Worm (Caenorhabditis elegans) whole organism, L2 larva: ENCODE measurements around the gene dhhc-13.

Source experiments
- C34F6.9 ChIP-seq: fragments of 150-350 bp; optimal IDR thresholded peaks from 2 replicates; lab custom pipeline; 2014; ENCODE audit warnings: missing biosample characterization, missing genetic modification characterization
- F13H6.1 ChIP-seq: sonication (generic microtip); optimal IDR thresholded peaks from 2 replicates; lab custom pipeline; 2016; ENCODE audit warnings: missing genetic modification characterization, missing compliant biosample characterization
- R02D3.7 ChIP-seq: fragments of 150-350 bp; optimal IDR thresholded peaks from 2 replicates; lab custom pipeline; 2014; ENCODE audit warnings: missing biosample characterization, missing genetic modification characterization
- Y55F3AM.14 ChIP-seq: fragments of 200-800 bp; sonication (Bioruptor generic); optimal IDR thresholded peaks from 2 replicates; lab custom pipeline; 2018; ENCODE audit warnings: mild to moderate bottlenecking, missing genetic modification characterization, missing compliant biosample characterization
- ZK546.5 ChIP-seq: sonication (generic microtip); optimal IDR thresholded peaks from 2 replicates; lab custom pipeline; 2017; ENCODE audit warnings: missing biosample characterization, missing genetic modification characterization
- alr-1 ChIP-seq: fragments of 150-350 bp; optimal IDR thresholded peaks from 2 replicates; lab custom pipeline; 2014; ENCODE audit warnings: missing biosample characterization, missing genetic modification characterization
- aly-2 ChIP-seq: fragments of 150-350 bp; optimal IDR thresholded peaks from 2 replicates; lab custom pipeline; 2014; ENCODE audit warnings: missing biosample characterization, missing genetic modification characterization
- blmp-1 ChIP-seq: sonication (generic microtip); optimal IDR thresholded peaks from 2 replicates; lab custom pipeline; 2017; ENCODE audit warnings: missing genetic modification characterization, mild to moderate bottlenecking, missing compliant biosample characterization, antibody characterized with exemption, moderate library complexity; ENCODE audit not compliant: insufficient read depth
- ceh-16 ChIP-seq: fragments of 150-350 bp; optimal IDR thresholded peaks from 2 replicates; lab custom pipeline; 2014; ENCODE audit warnings: missing biosample characterization, missing genetic modification characterization
- ceh-82 ChIP-seq: fragments of 150-350 bp; optimal IDR thresholded peaks from 2 replicates; lab custom pipeline; 2014; ENCODE audit warnings: missing biosample characterization, missing genetic modification characterization
- crh-2 ChIP-seq: sonication (generic microtip); optimal IDR thresholded peaks from 2 replicates; lab custom pipeline; 2017; ENCODE audit warnings: missing biosample characterization, missing genetic modification characterization
- dmd-4 ChIP-seq: sonication (generic microtip); optimal IDR thresholded peaks from 2 replicates; lab custom pipeline; 2017; ENCODE audit warnings: missing biosample characterization, missing genetic modification characterization
- egl-27 ChIP-seq: sonication (generic microtip); optimal IDR thresholded peaks from 3 replicates; lab custom pipeline; 2017; ENCODE audit warnings: missing biosample characterization, missing genetic modification reagents, missing genetic modification characterization
- elt-1 ChIP-seq: fragments of 150-350 bp; optimal IDR thresholded peaks from 2 replicates; lab custom pipeline; 2014; ENCODE audit warnings: missing biosample characterization, missing genetic modification characterization
- elt-3 ChIP-seq: sonication (generic microtip); optimal IDR thresholded peaks from 2 replicates; lab custom pipeline; 2017; ENCODE audit warnings: missing biosample characterization, missing genetic modification characterization
- lin-11 ChIP-seq: fragments of 150-350 bp; sonication (generic microtip); optimal IDR thresholded peaks from 2 replicates; lab custom pipeline; 2014; ENCODE audit warnings: missing biosample characterization, missing genetic modification characterization, inconsistent platforms, mixed read lengths
- lin-13 ChIP-seq: fragments of 150-350 bp; optimal IDR thresholded peaks from 2 replicates; lab custom pipeline; 2014; ENCODE audit warnings: missing biosample characterization, missing genetic modification reagents, missing genetic modification characterization
- lin-39 ChIP-seq: fragments of 150-350 bp; optimal IDR thresholded peaks from 2 replicates; lab custom pipeline; 2014; ENCODE audit warnings: missing biosample characterization, missing genetic modification reagents, missing genetic modification characterization
- lsy-2 ChIP-seq, 2 experiments: fragments of 150-350 bp in 1 of 2; sonication (generic microtip) in 1 of 2; optimal IDR thresholded peaks; 2 replicates each; lab custom pipeline; 2014 to 2017; ENCODE audit warnings: missing biosample characterization in 2 of 2, missing genetic modification characterization in 2 of 2
- mbf-1 ChIP-seq: sonication (generic microtip); optimal IDR thresholded peaks from 2 replicates; lab custom pipeline; 2017; ENCODE audit warnings: missing biosample characterization, missing genetic modification characterization
- mdl-1 ChIP-seq, 2 experiments: fragments of 150-350 bp in 1 of 2; sonication (generic microtip) in 1 of 2; optimal IDR thresholded peaks; 2 replicates each; lab custom pipeline; 2017; ENCODE audit warnings: missing biosample characterization in 2 of 2, missing genetic modification characterization in 2 of 2
- nhr-10 ChIP-seq: sonication (generic microtip); optimal IDR thresholded peaks from 2 replicates; lab custom pipeline; 2017; ENCODE audit warnings: missing biosample characterization, missing genetic modification characterization
- nhr-11 ChIP-seq: fragments of 150-350 bp; optimal IDR thresholded peaks from 2 replicates; lab custom pipeline; 2014; ENCODE audit warnings: missing biosample characterization, missing genetic modification characterization
- nhr-12 ChIP-seq: fragments of 150-350 bp; optimal IDR thresholded peaks from 2 replicates; lab custom pipeline; 2014; ENCODE audit warnings: missing biosample characterization, missing genetic modification characterization
- nhr-129 ChIP-seq: fragments of 150-350 bp; optimal IDR thresholded peaks from 2 replicates; lab custom pipeline; 2014; ENCODE audit warnings: missing biosample characterization, missing genetic modification characterization
- nhr-21 ChIP-seq: fragments of 150-350 bp; optimal IDR thresholded peaks from 2 replicates; lab custom pipeline; 2014; ENCODE audit warnings: missing biosample characterization, missing genetic modification characterization
- nhr-237 ChIP-seq: fragments of 150-350 bp; optimal IDR thresholded peaks from 2 replicates; lab custom pipeline; 2014; ENCODE audit warnings: missing biosample characterization, missing genetic modification characterization
- nhr-25 ChIP-seq: fragments of 150-350 bp; sonication (generic microtip); optimal IDR thresholded peaks from 3 replicates; lab custom pipeline; 2014; ENCODE audit warnings: missing biosample characterization, missing genetic modification characterization
- nhr-77 ChIP-seq: fragments of 150-350 bp; optimal IDR thresholded peaks from 2 replicates; lab custom pipeline; 2014; ENCODE audit warnings: missing biosample characterization, missing genetic modification characterization
- peb-1 ChIP-seq: fragments of 150-350 bp; optimal IDR thresholded peaks from 2 replicates; lab custom pipeline; 2014; ENCODE audit warnings: missing biosample characterization, missing genetic modification characterization
- sem-4 ChIP-seq: fragments of 150-350 bp; optimal IDR thresholded peaks from 2 replicates; lab custom pipeline; 2014; ENCODE audit warnings: missing biosample characterization, missing genetic modification reagents, missing genetic modification characterization
- skn-1 ChIP-seq: sonication (generic microtip); optimal IDR thresholded peaks from 2 replicates; lab custom pipeline; 2017; ENCODE audit warnings: missing biosample characterization, missing genetic modification characterization
- sma-3 ChIP-seq: sonication (generic microtip); optimal IDR thresholded peaks from 2 replicates; lab custom pipeline; 2016; ENCODE audit warnings: missing genetic modification reagents, missing genetic modification characterization, missing compliant biosample characterization
- sma-9 ChIP-seq, 2 experiments: fragments of 150-350 bp in 1 of 2; sonication (generic microtip) in 1 of 2; optimal IDR thresholded peaks; 2 replicates each; lab custom pipeline; 2014 to 2016; ENCODE audit warnings: missing genetic modification characterization in 2 of 2, mild to moderate bottlenecking in 1 of 2, missing biosample characterization in 1 of 2, missing compliant biosample characterization in 1 of 2, missing genetic modification reagents in 1 of 2, moderate library complexity in 1 of 2
- snpc-4 ChIP-seq: fragments of 150-350 bp; optimal IDR thresholded peaks from 2 replicates; lab custom pipeline; 2014; ENCODE audit warnings: missing biosample characterization, missing genetic modification characterization
- unc-39 ChIP-seq: fragments of 150-350 bp; optimal IDR thresholded peaks from 2 replicates; lab custom pipeline; 2014; ENCODE audit warnings: missing biosample characterization, missing genetic modification characterization
- unc-55 ChIP-seq: fragments of 150-350 bp; sonication (generic microtip); optimal IDR thresholded peaks from 3 replicates; lab custom pipeline; 2014; ENCODE audit warnings: missing biosample characterization, missing genetic modification reagents, missing genetic modification characterization
- unc-62 ChIP-seq: fragments of 150-350 bp; optimal IDR thresholded peaks from 2 replicates; lab custom pipeline; 2014; ENCODE audit warnings: missing biosample characterization, missing genetic modification reagents, missing genetic modification characterization
- zag-1 ChIP-seq: fragments of 150-350 bp; optimal IDR thresholded peaks from 2 replicates; lab custom pipeline; 2014; ENCODE audit warnings: missing biosample characterization, missing genetic modification characterization
- ztf-1 ChIP-seq: fragments of 200-800 bp; sonication (Bioruptor generic); conservative IDR thresholded peaks from 2 replicates; pipeline ENCODE4 v1.3.6; 2022; ENCODE audit warnings: missing genetic modification characterization, missing compliant biosample characterization
- ztf-11 ChIP-seq: sonication (generic microtip); optimal IDR thresholded peaks from 2 replicates; lab custom pipeline; 2017; ENCODE audit warnings: missing biosample characterization, missing genetic modification characterization
- ztf-4 ChIP-seq: fragments of 150-350 bp; optimal IDR thresholded peaks from 2 replicates; lab custom pipeline; 2014; ENCODE audit warnings: missing biosample characterization, missing genetic modification characterization

dhhc-13 gene

ce11 chrIV:5959951-5960350 lies 42.8 kb downstream of the dhhc-13 start:
- TF ChIP-seq R02D3.7 (tag; lab: Kevin White, UChicago), result no peak
- TF ChIP-seq lin-11 (tag; lab: Kevin White, UChicago), result peak; percentile 21
- TF ChIP-seq sem-4 (tag; lab: Kevin White, UChicago), result peak; percentile 13
- TF ChIP-seq mdl-1 (tag; optimal IDR thresholded peaks at IDR 0.05; lab: Kevin White, UChicago), result no peak
- TF ChIP-seq crh-2 (tag; lab: Kevin White, UChicago), result peak; percentile 69
- no peak for TF ChIP-seq unc-62 (GFP tag; lab: Kevin White, UChicago)
- TF ChIP-seq unc-55, result peak; percentile 26
- TF ChIP-seq lsy-2 (tag; optimal IDR thresholded peaks at IDR 0.05; lab: Kevin White, UChicago), result peak in 1 of 2 experiments; percentile 35
- TF ChIP-seq snpc-4 (tag; lab: Kevin White, UChicago), result no peak
- TF ChIP-seq elt-3 (tag; lab: Kevin White, UChicago), result no peak
- peak; percentile 18 for TF ChIP-seq C34F6.9
- peak; percentile 69 for TF ChIP-seq zag-1 (tag; lab: Kevin White, UChicago)
- TF ChIP-seq ZK546.5 (tag; lab: Kevin White, UChicago), result no peak
- TF ChIP-seq nhr-129, result peak; percentile 22
- TF ChIP-seq egl-27 (tag; lab: Kevin White, UChicago), result no peak
- no peak for TF ChIP-seq lin-13

DNA sequence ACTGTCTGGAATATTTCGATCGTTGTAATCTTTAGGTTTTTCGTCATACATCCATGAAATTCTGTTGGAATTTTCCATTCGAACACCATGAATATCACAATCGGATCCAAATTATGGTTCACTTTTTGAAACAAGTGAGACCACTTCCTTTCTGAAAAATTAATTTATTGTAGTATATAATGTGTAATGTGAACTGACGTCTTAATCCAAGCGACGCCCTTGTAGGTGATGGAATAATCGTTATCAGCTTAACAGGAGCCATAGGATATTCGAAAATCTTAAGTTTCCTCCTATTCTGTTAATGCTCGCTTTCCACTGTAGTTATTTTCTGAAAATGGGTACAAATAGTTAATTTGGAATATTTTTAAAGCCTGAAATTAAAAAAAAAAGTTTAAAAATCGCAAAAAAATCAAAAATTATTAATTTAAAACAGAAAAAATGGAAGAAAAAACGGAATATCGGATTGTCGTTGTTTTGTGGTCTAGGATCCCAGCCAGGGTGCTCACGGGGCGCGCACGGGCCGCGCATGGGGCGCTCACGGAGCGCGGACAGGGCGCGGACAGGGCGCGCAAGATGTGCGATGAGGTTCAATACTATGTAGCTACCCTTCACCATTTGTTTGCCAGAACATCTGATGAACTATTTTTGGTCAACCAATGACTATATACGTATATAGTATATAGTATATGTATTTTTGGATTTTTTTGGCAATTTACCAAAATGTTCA lies 45.3 kb downstream of the dhhc-13 start, which contains the start of gene K02B2.6:
Gene K02B2.6 (minus strand): TSS at position 51 of the 727 bp plus-strand sequence.
- TF ChIP-seq lin-39 (tag; lab: Kevin White, UChicago), result no peak
- TF ChIP-seq, all 48 proteins: peak for 0

- TF ChIP-seq R02D3.7 (tag; lab: Kevin White, UChicago), result no peak
- no peak for TF ChIP-seq lin-39 (tag; lab: Kevin White, UChicago)
- no peak for TF ChIP-seq lin-11 (tag; lab: Kevin White, UChicago)
- no peak for TF ChIP-seq blmp-1
- TF ChIP-seq nhr-25, result no peak
- TF ChIP-seq ztf-1 (GFP tag; lab: Robert Waterston, UW), result no peak
- TF ChIP-seq mdl-1 (tag; optimal IDR thresholded peaks at IDR 0.05; lab: Kevin White, UChicago), result no peak
- TF ChIP-seq ceh-16 (tag; lab: Kevin White, UChicago), result no peak
- no peak for TF ChIP-seq Y55F3AM.14
- TF ChIP-seq skn-1 (tag; lab: Kevin White, UChicago), result no peak
- TF ChIP-seq ZK546.5 (tag; lab: Kevin White, UChicago), result no peak
- no peak for TF ChIP-seq snpc-4 (tag; lab: Kevin White, UChicago)
- no peak for TF ChIP-seq C34F6.9
- TF ChIP-seq unc-62 (GFP tag; lab: Kevin White, UChicago), result no peak
- TF ChIP-seq crh-2 (tag; lab: Kevin White, UChicago), result no peak
- TF ChIP-seq ztf-4, result no peak
- TF ChIP-seq sem-4 (tag; lab: Kevin White, UChicago), result no peak
Measured at ce11 chrIV:5964286-5964685, 47.2 kb downstream of the dhhc-13 start.

DNA sequence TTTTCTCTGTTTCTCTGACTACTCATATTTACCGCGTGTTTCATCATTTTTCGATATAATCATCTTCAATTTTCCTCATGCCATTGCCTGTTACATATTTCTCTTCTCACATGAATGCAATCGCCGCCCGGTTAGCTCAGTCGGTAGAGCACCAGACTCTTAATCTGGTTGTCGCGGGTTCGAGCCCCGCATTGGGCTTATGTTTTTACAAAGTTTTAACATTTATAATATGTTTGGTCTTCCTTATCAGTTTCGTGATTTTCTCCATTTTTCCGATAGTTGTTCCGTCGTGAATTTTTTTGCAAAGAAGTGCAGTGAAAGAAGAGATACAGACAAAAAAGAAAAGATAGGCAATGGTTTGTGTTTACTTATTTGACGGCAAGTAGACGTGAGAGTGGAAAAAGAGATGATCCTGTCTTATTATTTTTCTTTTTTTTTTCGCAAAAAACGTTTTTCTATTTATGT lies 49.9 kb downstream of the dhhc-13 start:
- TF ChIP-seq sma-9 (GFP tag; optimal IDR thresholded peaks at IDR 0.05; lab: Kevin White, UChicago), result peak; percentile 67
- no peak for TF ChIP-seq sma-9 (tag; optimal IDR thresholded peaks at IDR 0.05; lab: Kevin White, UChicago)
- TF ChIP-seq peb-1 (tag; lab: Kevin White, UChicago), result no peak
- peak; percentile 92 for TF ChIP-seq sma-3 (GFP tag; lab: Kevin White, UChicago)
- TF ChIP-seq ceh-82 (tag; lab: Kevin White, UChicago), result no peak
- TF ChIP-seq elt-1 (tag; lab: Kevin White, UChicago), result no peak
- TF ChIP-seq mbf-1 (tag; lab: Kevin White, UChicago), result no peak
- no peak for TF ChIP-seq lin-39 (tag; lab: Kevin White, UChicago)
- peak; percentile 73 for TF ChIP-seq nhr-25
- no peak for TF ChIP-seq ZK546.5 (tag; lab: Kevin White, UChicago)
- TF ChIP-seq C34F6.9, result peak; percentile 70
- TF ChIP-seq R02D3.7 (tag; lab: Kevin White, UChicago), result no peak
- TF ChIP-seq nhr-10 (tag; lab: Kevin White, UChicago), result no peak
- peak; percentile 94 for TF ChIP-seq crh-2 (tag; lab: Kevin White, UChicago)
- TF ChIP-seq snpc-4 (tag; lab: Kevin White, UChicago), result no peak
- no peak for TF ChIP-seq ceh-16 (tag; lab: Kevin White, UChicago)
- TF ChIP-seq nhr-129, result peak; percentile 89
- TF ChIP-seq unc-62 (GFP tag; lab: Kevin White, UChicago), result no peak
- no peak for TF ChIP-seq nhr-12 (tag; lab: Kevin White, UChicago)
- peak; percentile 52 for TF ChIP-seq egl-27 (tag; lab: Kevin White, UChicago)
- TF ChIP-seq nhr-21 (tag; lab: Kevin White, UChicago), result peak; percentile 89
- no peak for TF ChIP-seq nhr-77 (tag; lab: Kevin White, UChicago)
- TF ChIP-seq elt-3 (tag; lab: Kevin White, UChicago), result no peak
- peak; percentile 83 for TF ChIP-seq F13H6.1 (tag; lab: Kevin White, UChicago)
- TF ChIP-seq lsy-2 (tag; optimal IDR thresholded peaks at IDR 0.05; lab: Kevin White, UChicago), result peak; percentile 7 to 64
- TF ChIP-seq ztf-11 (tag; lab: Kevin White, UChicago), result no peak
- no peak for TF ChIP-seq dmd-4
- peak; percentile 62 for TF ChIP-seq lin-13
- no peak for TF ChIP-seq unc-39
- TF ChIP-seq nhr-11 (tag; lab: Kevin White, UChicago), result no peak
- no peak for TF ChIP-seq alr-1 (tag; lab: Kevin White, UChicago)
- TF ChIP-seq nhr-237, result no peak
- peak; percentile 36 for TF ChIP-seq lin-11 (tag; lab: Kevin White, UChicago)
- TF ChIP-seq skn-1 (tag; lab: Kevin White, UChicago), result peak; percentile 44
- no peak for TF ChIP-seq aly-2 (tag; lab: Kevin White, UChicago)
- peak; percentile 65 for TF ChIP-seq Y55F3AM.14
